Worm (Caenorhabditis elegans): ENCODE measurements around the gene F56C3.1.

DNA sequence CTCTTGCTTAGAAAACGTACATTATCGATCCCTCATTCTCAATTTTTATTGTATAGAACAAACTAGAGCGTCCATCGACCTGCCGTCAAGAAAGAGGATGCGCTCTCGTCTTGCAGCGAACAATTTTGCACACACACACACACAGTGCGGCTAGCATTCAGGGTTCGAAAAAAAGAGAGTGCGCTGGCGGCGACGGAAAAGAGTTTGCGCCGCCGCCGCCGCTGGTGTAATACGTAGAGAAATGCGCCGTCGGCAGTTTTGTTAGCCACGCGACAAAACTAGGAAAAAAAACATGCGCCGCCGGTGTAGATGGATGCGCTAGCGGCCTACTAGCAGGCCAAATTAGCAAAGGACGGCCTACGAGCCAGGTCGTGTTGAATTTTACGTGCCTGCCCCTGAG, 3.6 kb upstream of the F56C3.1 start:
- no peak for TF ChIP-seq egl-27 (tag; optimal IDR thresholded peaks at IDR 0.05)
- no peak for TF ChIP-seq gmeb-1 (tag; optimal IDR thresholded peaks at IDR 0.05)
- TF ChIP-seq nhr-237 (tag; optimal IDR thresholded peaks at IDR 0.05), result no peak
- no peak for TF ChIP-seq blmp-1 (tag; optimal IDR thresholded peaks at IDR 0.05; ENCODE audit: insufficient read depth)
